Worm (Caenorhabditis elegans): ENCODE results near the gene T12A7.2.

DNA sequence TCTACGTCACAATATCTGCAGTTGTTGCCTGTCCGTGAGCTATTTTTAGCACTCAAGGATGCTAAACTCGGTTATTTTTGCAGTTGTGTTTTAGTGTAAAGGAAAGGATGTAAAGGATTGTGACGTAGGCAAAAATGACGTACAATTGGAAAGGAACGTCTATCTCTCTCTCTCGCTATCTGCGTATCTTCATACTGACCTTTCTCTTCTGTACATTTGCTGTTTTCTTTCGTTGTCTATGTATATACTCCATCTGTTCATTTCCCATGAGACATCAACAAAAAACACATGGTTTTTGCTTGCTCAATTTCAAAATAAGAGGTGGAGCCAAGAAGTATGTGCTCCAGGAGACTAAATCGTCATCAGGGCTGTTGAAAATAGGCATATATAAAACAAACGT lies 16.6 kb downstream of the T12A7.2 start:
- TF ChIP-seq ama-1 (optimal IDR thresholded peaks at IDR 0.05) (no peak), pes-1 (GFP tag; IDR thresholded peaks at IDR 0.05) (no peak), hmbx-1 (tag; optimal IDR thresholded peaks at IDR 0.05) (no peak), hmg-4 (GFP tag; optimal IDR thresholded peaks at IDR 0.05) (no peak), tbx-11 (GFP tag; IDR thresholded peaks at IDR 0.05) (no peak), F13C5.2 (tag; optimal IDR thresholded peaks at IDR 0.05) (no peak), tbx-37 (GFP tag; conservative IDR thresholded peaks at IDR 0.05) (no peak), sea-1 (GFP tag; conservative IDR thresholded peaks at IDR 0.05) (no peak), ceh-36 (tag; optimal IDR thresholded peaks at IDR 0.05) (no peak)
